Worm (Caenorhabditis elegans) whole organism, L2 larva: ENCODE data around the gene kin-24.
A peak's percentile ranks its signal among the peaks of the same experiment; 100 is the strongest.

ENCODE experiments used
- C34F6.9 ChIP-seq: fragments of 150-350 bp; optimal IDR thresholded peaks from 2 replicates; lab custom pipeline; 2014; ENCODE audit warnings: missing biosample characterization, missing genetic modification characterization
- F13H6.1 ChIP-seq: sonication (generic microtip); optimal IDR thresholded peaks from 2 replicates; lab custom pipeline; 2016; ENCODE audit warnings: missing genetic modification characterization, missing compliant biosample characterization
- R02D3.7 ChIP-seq: fragments of 150-350 bp; optimal IDR thresholded peaks from 2 replicates; lab custom pipeline; 2014; ENCODE audit warnings: missing biosample characterization, missing genetic modification characterization
- Y55F3AM.14 ChIP-seq: fragments of 200-800 bp; sonication (Bioruptor generic); optimal IDR thresholded peaks from 2 replicates; lab custom pipeline; 2018; ENCODE audit warnings: mild to moderate bottlenecking, missing genetic modification characterization, missing compliant biosample characterization
- ZK546.5 ChIP-seq: sonication (generic microtip); optimal IDR thresholded peaks from 2 replicates; lab custom pipeline; 2017; ENCODE audit warnings: missing biosample characterization, missing genetic modification characterization
- ama-1 ChIP-seq: fragments of 150-350 bp; optimal IDR thresholded peaks from 2 replicates; lab custom pipeline; 2018; ENCODE audit warnings: inconsistent platforms
- blmp-1 ChIP-seq: sonication (generic microtip); optimal IDR thresholded peaks from 2 replicates; lab custom pipeline; 2017; ENCODE audit warnings: missing genetic modification characterization, mild to moderate bottlenecking, missing compliant biosample characterization, antibody characterized with exemption, moderate library complexity; ENCODE audit not compliant: insufficient read depth
- ceh-16 ChIP-seq: fragments of 150-350 bp; optimal IDR thresholded peaks from 2 replicates; lab custom pipeline; 2014; ENCODE audit warnings: missing biosample characterization, missing genetic modification characterization
- ceh-82 ChIP-seq: fragments of 150-350 bp; optimal IDR thresholded peaks from 2 replicates; lab custom pipeline; 2014; ENCODE audit warnings: missing biosample characterization, missing genetic modification characterization
- crh-2 ChIP-seq: sonication (generic microtip); optimal IDR thresholded peaks from 2 replicates; lab custom pipeline; 2017; ENCODE audit warnings: missing biosample characterization, missing genetic modification characterization
- dmd-4 ChIP-seq: sonication (generic microtip); optimal IDR thresholded peaks from 2 replicates; lab custom pipeline; 2017; ENCODE audit warnings: missing biosample characterization, missing genetic modification characterization
- egl-27 ChIP-seq: sonication (generic microtip); optimal IDR thresholded peaks from 3 replicates; lab custom pipeline; 2017; ENCODE audit warnings: missing biosample characterization, missing genetic modification reagents, missing genetic modification characterization
- elt-1 ChIP-seq: fragments of 150-350 bp; optimal IDR thresholded peaks from 2 replicates; lab custom pipeline; 2014; ENCODE audit warnings: missing biosample characterization, missing genetic modification characterization
- elt-3 ChIP-seq: sonication (generic microtip); optimal IDR thresholded peaks from 2 replicates; lab custom pipeline; 2017; ENCODE audit warnings: missing biosample characterization, missing genetic modification characterization
- fos-1 ChIP-seq: fragments of 150-350 bp; optimal IDR thresholded peaks from 2 replicates; lab custom pipeline; 2014; ENCODE audit warnings: missing biosample characterization, missing genetic modification characterization
- gmeb-1 ChIP-seq: fragments of 150-350 bp; optimal IDR thresholded peaks from 2 replicates; lab custom pipeline; 2014; ENCODE audit warnings: missing biosample characterization, missing genetic modification characterization
- lin-11 ChIP-seq: fragments of 150-350 bp; sonication (generic microtip); optimal IDR thresholded peaks from 2 replicates; lab custom pipeline; 2014; ENCODE audit warnings: missing biosample characterization, missing genetic modification characterization, inconsistent platforms, mixed read lengths
- lin-13 ChIP-seq: fragments of 150-350 bp; optimal IDR thresholded peaks from 2 replicates; lab custom pipeline; 2014; ENCODE audit warnings: missing biosample characterization, missing genetic modification reagents, missing genetic modification characterization
- lin-39 ChIP-seq: fragments of 150-350 bp; optimal IDR thresholded peaks from 2 replicates; lab custom pipeline; 2014; ENCODE audit warnings: missing biosample characterization, missing genetic modification reagents, missing genetic modification characterization
- lsy-2 ChIP-seq, 2 experiments: fragments of 150-350 bp in 1 of 2; sonication (generic microtip) in 1 of 2; optimal IDR thresholded peaks; 2 replicates each; lab custom pipeline; 2014 to 2017; ENCODE audit warnings: missing biosample characterization in 2 of 2, missing genetic modification characterization in 2 of 2
- mab-5 ChIP-seq: fragments of 150-350 bp; optimal IDR thresholded peaks from 2 replicates; lab custom pipeline; 2014; ENCODE audit warnings: missing biosample characterization, missing genetic modification characterization
- mbf-1 ChIP-seq: sonication (generic microtip); optimal IDR thresholded peaks from 2 replicates; lab custom pipeline; 2017; ENCODE audit warnings: missing biosample characterization, missing genetic modification characterization
- mdl-1 ChIP-seq, 2 experiments: fragments of 150-350 bp in 1 of 2; sonication (generic microtip) in 1 of 2; optimal IDR thresholded peaks; 2 replicates each; lab custom pipeline; 2017; ENCODE audit warnings: missing biosample characterization in 2 of 2, missing genetic modification characterization in 2 of 2
- nhr-10 ChIP-seq: sonication (generic microtip); optimal IDR thresholded peaks from 2 replicates; lab custom pipeline; 2017; ENCODE audit warnings: missing biosample characterization, missing genetic modification characterization
- nhr-11 ChIP-seq: fragments of 150-350 bp; optimal IDR thresholded peaks from 2 replicates; lab custom pipeline; 2014; ENCODE audit warnings: missing biosample characterization, missing genetic modification characterization
- nhr-12 ChIP-seq: fragments of 150-350 bp; optimal IDR thresholded peaks from 2 replicates; lab custom pipeline; 2014; ENCODE audit warnings: missing biosample characterization, missing genetic modification characterization
- nhr-129 ChIP-seq: fragments of 150-350 bp; optimal IDR thresholded peaks from 2 replicates; lab custom pipeline; 2014; ENCODE audit warnings: missing biosample characterization, missing genetic modification characterization
- nhr-21 ChIP-seq: fragments of 150-350 bp; optimal IDR thresholded peaks from 2 replicates; lab custom pipeline; 2014; ENCODE audit warnings: missing biosample characterization, missing genetic modification characterization
- nhr-23 ChIP-seq: fragments of 150-350 bp; optimal IDR thresholded peaks from 2 replicates; lab custom pipeline; 2014; ENCODE audit warnings: missing biosample characterization, missing genetic modification reagents, missing genetic modification characterization
- nhr-237 ChIP-seq: fragments of 150-350 bp; optimal IDR thresholded peaks from 2 replicates; lab custom pipeline; 2014; ENCODE audit warnings: missing biosample characterization, missing genetic modification characterization
- nhr-25 ChIP-seq: fragments of 150-350 bp; sonication (generic microtip); optimal IDR thresholded peaks from 3 replicates; lab custom pipeline; 2014; ENCODE audit warnings: missing biosample characterization, missing genetic modification characterization
- nhr-6 ChIP-seq: fragments of 150-350 bp; optimal IDR thresholded peaks from 2 replicates; lab custom pipeline; 2014; ENCODE audit warnings: missing biosample characterization, missing genetic modification characterization
- nhr-77 ChIP-seq: fragments of 150-350 bp; optimal IDR thresholded peaks from 2 replicates; lab custom pipeline; 2014; ENCODE audit warnings: missing biosample characterization, missing genetic modification characterization
- peb-1 ChIP-seq: fragments of 150-350 bp; optimal IDR thresholded peaks from 2 replicates; lab custom pipeline; 2014; ENCODE audit warnings: missing biosample characterization, missing genetic modification characterization
- skn-1 ChIP-seq: sonication (generic microtip); optimal IDR thresholded peaks from 2 replicates; lab custom pipeline; 2017; ENCODE audit warnings: missing biosample characterization, missing genetic modification characterization
- sma-3 ChIP-seq: sonication (generic microtip); optimal IDR thresholded peaks from 2 replicates; lab custom pipeline; 2016; ENCODE audit warnings: missing genetic modification reagents, missing genetic modification characterization, missing compliant biosample characterization
- sma-9 ChIP-seq, 2 experiments: fragments of 150-350 bp in 1 of 2; sonication (generic microtip) in 1 of 2; optimal IDR thresholded peaks; 2 replicates each; lab custom pipeline; 2014 to 2016; ENCODE audit warnings: missing genetic modification characterization in 2 of 2, mild to moderate bottlenecking in 1 of 2, missing biosample characterization in 1 of 2, missing compliant biosample characterization in 1 of 2, missing genetic modification reagents in 1 of 2, moderate library complexity in 1 of 2
- snpc-4 ChIP-seq: fragments of 150-350 bp; optimal IDR thresholded peaks from 2 replicates; lab custom pipeline; 2014; ENCODE audit warnings: missing biosample characterization, missing genetic modification characterization
- unc-39 ChIP-seq: fragments of 150-350 bp; optimal IDR thresholded peaks from 2 replicates; lab custom pipeline; 2014; ENCODE audit warnings: missing biosample characterization, missing genetic modification characterization
- unc-55 ChIP-seq: fragments of 150-350 bp; sonication (generic microtip); optimal IDR thresholded peaks from 3 replicates; lab custom pipeline; 2014; ENCODE audit warnings: missing biosample characterization, missing genetic modification reagents, missing genetic modification characterization
- unc-62 ChIP-seq: fragments of 150-350 bp; optimal IDR thresholded peaks from 2 replicates; lab custom pipeline; 2014; ENCODE audit warnings: missing biosample characterization, missing genetic modification reagents, missing genetic modification characterization
- zag-1 ChIP-seq: fragments of 150-350 bp; optimal IDR thresholded peaks from 2 replicates; lab custom pipeline; 2014; ENCODE audit warnings: missing biosample characterization, missing genetic modification characterization
- ztf-1 ChIP-seq: fragments of 200-800 bp; sonication (Bioruptor generic); conservative IDR thresholded peaks from 2 replicates; pipeline ENCODE4 v1.3.6; 2022; ENCODE audit warnings: missing genetic modification characterization, missing compliant biosample characterization
- ztf-11 ChIP-seq: sonication (generic microtip); optimal IDR thresholded peaks from 2 replicates; lab custom pipeline; 2017; ENCODE audit warnings: missing biosample characterization, missing genetic modification characterization
- ztf-4 ChIP-seq: fragments of 150-350 bp; optimal IDR thresholded peaks from 2 replicates; lab custom pipeline; 2014; ENCODE audit warnings: missing biosample characterization, missing genetic modification characterization

The kin-24 gene

DNA sequence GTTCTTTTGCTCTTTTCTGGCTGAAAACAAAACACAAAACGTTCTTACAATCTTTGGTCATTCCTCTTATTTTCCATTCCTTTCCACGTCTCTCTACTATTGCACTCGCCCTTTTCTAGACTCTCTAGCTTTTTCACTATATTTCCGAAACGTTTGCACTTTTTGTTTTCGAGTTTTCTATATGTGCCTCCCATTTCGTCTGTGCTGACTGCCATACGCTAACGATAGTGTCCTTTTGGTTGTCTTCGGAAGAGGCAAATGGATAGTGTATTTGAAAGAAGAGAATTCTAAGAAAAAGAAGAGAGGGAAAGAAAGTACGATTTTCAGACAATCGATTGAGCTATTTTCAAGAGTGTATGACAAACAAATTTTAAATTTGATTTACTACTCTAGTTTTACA is 31.9 kb upstream of the kin-24 start:
- TF ChIP-seq unc-39 (tag; lab: Kevin White, UChicago) (no peak), C34F6.9 (tag; lab: Kevin White, UChicago) (peak; percentile 35), nhr-129 (peak; percentile 47), nhr-6 (no peak), unc-55 (GFP tag; lab: Kevin White, UChicago) (peak; percentile 9), skn-1 (tag; lab: Kevin White, UChicago) (peak; percentile 32), lsy-2 (tag; optimal IDR thresholded peaks at IDR 0.05; lab: Kevin White, UChicago) (peak in 1 of 2 experiments; percentile 34), sma-9 (GFP tag; optimal IDR thresholded peaks at IDR 0.05; lab: Kevin White, UChicago) (peak; percentile 70), sma-9 (tag; optimal IDR thresholded peaks at IDR 0.05; lab: Kevin White, UChicago) (no peak), zag-1 (tag; lab: Kevin White, UChicago) (peak; percentile 57), fos-1 (peak; percentile 81), crh-2 (tag; lab: Kevin White, UChicago) (peak; percentile 78), F13H6.1 (tag; lab: Kevin White, UChicago) (peak; percentile 36), Y55F3AM.14 (GFP tag; lab: Kevin White, UChicago) (no peak)

ce11 chrIV:9872210-9872609 is 31.3 kb upstream of the kin-24 start:
- TF ChIP-seq nhr-21 (no peak), sma-9 (GFP tag; optimal IDR thresholded peaks at IDR 0.05; lab: Kevin White, UChicago) (peak; percentile 9), sma-9 (tag; optimal IDR thresholded peaks at IDR 0.05; lab: Kevin White, UChicago) (no peak), nhr-25 (peak; percentile 53)

DNA sequence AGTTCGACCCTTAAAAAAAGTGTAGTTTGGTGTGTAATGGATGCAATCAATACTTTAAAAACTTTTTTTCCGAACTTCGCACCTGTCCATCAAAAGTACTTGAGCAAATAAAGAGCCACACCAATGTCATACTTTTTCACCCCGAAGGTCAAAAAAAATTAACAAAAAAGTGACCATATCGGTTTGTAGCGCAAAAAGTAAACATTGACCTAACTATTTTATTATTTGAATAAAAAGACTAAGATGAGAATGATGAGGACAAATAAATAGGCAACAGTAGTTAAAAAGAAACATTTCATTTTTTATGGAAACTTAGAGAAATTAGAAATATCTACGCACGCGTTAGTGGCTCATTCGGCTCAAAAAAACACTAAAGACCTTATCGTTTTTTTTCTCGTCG is 28.5 kb upstream of the kin-24 start:
- TF ChIP-seq nhr-21, result no peak
- TF ChIP-seq dmd-4 (tag; lab: Kevin White, UChicago), result no peak
- no peak for TF ChIP-seq ztf-4 (tag; lab: Kevin White, UChicago)
- TF ChIP-seq, all 48 proteins: peak for 0

DNA sequence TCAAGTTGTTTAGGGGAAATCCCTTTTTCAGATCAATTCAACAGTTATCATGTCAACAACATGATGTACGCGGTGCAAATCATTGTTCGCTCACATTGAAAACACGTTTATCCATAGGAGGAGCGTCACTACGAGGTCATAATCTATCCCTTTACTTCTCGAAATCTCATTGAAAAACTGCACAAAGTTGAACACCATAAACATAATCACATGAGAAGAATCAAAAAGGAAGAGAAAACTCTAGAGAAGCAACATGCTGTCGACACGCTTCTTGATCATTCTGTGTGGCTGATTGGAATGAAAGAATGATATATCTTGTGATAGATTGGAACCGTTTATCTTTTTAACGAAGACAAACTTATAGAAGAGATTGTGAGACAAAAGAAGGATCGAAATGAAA is 27.0 kb upstream of the kin-24 start:
- peak; percentile 49 for TF ChIP-seq crh-2 (tag; lab: Kevin White, UChicago)
- TF ChIP-seq nhr-21, result peak; percentile 99
- TF ChIP-seq zag-1 (tag; lab: Kevin White, UChicago), result no peak
- no peak for TF ChIP-seq elt-3 (tag; lab: Kevin White, UChicago)
- TF ChIP-seq nhr-23 (tag; lab: Kevin White, UChicago), result no peak
- peak; percentile 18 for TF ChIP-seq ztf-4 (tag; lab: Kevin White, UChicago)
- TF ChIP-seq mbf-1 (tag; lab: Kevin White, UChicago), result no peak
- no peak for TF ChIP-seq ztf-11 (tag; lab: Kevin White, UChicago)
- TF ChIP-seq nhr-10 (tag; lab: Kevin White, UChicago), result no peak
- peak; percentile 59 for TF ChIP-seq gmeb-1 (tag; lab: Kevin White, UChicago)
- TF ChIP-seq lin-11, result no peak
- no peak for TF ChIP-seq lin-39
- no peak for TF ChIP-seq unc-62
- no peak for TF ChIP-seq lin-13 (GFP tag; lab: Kevin White, UChicago)
- TF ChIP-seq C34F6.9 (tag; lab: Kevin White, UChicago), result no peak
- peak; percentile 42 for TF ChIP-seq fos-1
- no peak for TF ChIP-seq ama-1
- TF ChIP-seq sma-3 (GFP tag; lab: Kevin White, UChicago), result peak; percentile 96
- TF ChIP-seq nhr-11 (tag; lab: Kevin White, UChicago), result no peak
- TF ChIP-seq nhr-6, result peak; percentile 52
- TF ChIP-seq ztf-1 (GFP tag; lab: Robert Waterston, UW), result no peak
- no peak for TF ChIP-seq peb-1 (tag; lab: Kevin White, UChicago)
- TF ChIP-seq ZK546.5 (tag; lab: Kevin White, UChicago), result no peak
- peak in 1 of 2 experiments; percentile 68 for TF ChIP-seq lsy-2 (tag; optimal IDR thresholded peaks at IDR 0.05; lab: Kevin White, UChicago)
- TF ChIP-seq skn-1 (tag; lab: Kevin White, UChicago), result no peak
- no peak for TF ChIP-seq nhr-237 (tag; lab: Kevin White, UChicago)
- no peak for TF ChIP-seq ceh-16 (tag; lab: Kevin White, UChicago)
- no peak for TF ChIP-seq ceh-82 (tag; lab: Kevin White, UChicago)
- TF ChIP-seq dmd-4 (tag; lab: Kevin White, UChicago), result no peak
- TF ChIP-seq egl-27 (tag; lab: Kevin White, UChicago), result peak; percentile 48
- TF ChIP-seq nhr-12, result no peak
- TF ChIP-seq Y55F3AM.14 (GFP tag; lab: Kevin White, UChicago), result no peak
- TF ChIP-seq R02D3.7, result no peak
- TF ChIP-seq unc-39 (tag; lab: Kevin White, UChicago), result no peak
- no peak for TF ChIP-seq unc-55 (GFP tag; lab: Kevin White, UChicago)
- TF ChIP-seq nhr-77 (tag; lab: Kevin White, UChicago), result no peak
- TF ChIP-seq nhr-25, result peak; percentile 97
- TF ChIP-seq nhr-129, result peak; percentile 63
- peak in 1 of 2 experiments; percentile 77 for TF ChIP-seq mdl-1 (tag; optimal IDR thresholded peaks at IDR 0.05; lab: Kevin White, UChicago)
- no peak for TF ChIP-seq snpc-4 (tag; lab: Kevin White, UChicago)
- TF ChIP-seq elt-1 (tag; lab: Kevin White, UChicago), result no peak
- peak; percentile 91 for TF ChIP-seq blmp-1 (tag; lab: Kevin White, UChicago)
- TF ChIP-seq mab-5 (tag; lab: Kevin White, UChicago), result no peak
- peak; percentile 33 for TF ChIP-seq F13H6.1 (tag; lab: Kevin White, UChicago)
- peak; percentile 98 for TF ChIP-seq sma-9 (GFP tag; optimal IDR thresholded peaks at IDR 0.05; lab: Kevin White, UChicago)
- no peak for TF ChIP-seq sma-9 (tag; optimal IDR thresholded peaks at IDR 0.05; lab: Kevin White, UChicago)
